Worm (Caenorhabditis elegans): Measurements from ENCODE around the gene T21C9.11.

- TF ChIP-seq nhr-21 (tag; optimal IDR thresholded peaks at IDR 0.05) = no peak
- no peak for TF ChIP-seq ztf-1 (GFP tag; conservative IDR thresholded peaks at IDR 0.05)
- TF ChIP-seq mab-5 (tag; optimal IDR thresholded peaks at IDR 0.05) = no peak
- no peak for TF ChIP-seq zag-1 (tag; optimal IDR thresholded peaks at IDR 0.05)
- no peak for TF ChIP-seq egl-27 (tag; optimal IDR thresholded peaks at IDR 0.05)
- TF ChIP-seq nhr-12 (tag; optimal IDR thresholded peaks at IDR 0.05) = no peak
- TF ChIP-seq skn-1 (tag; optimal IDR thresholded peaks at IDR 0.05) = no peak
- no peak for TF ChIP-seq aly-2 (tag; optimal IDR thresholded peaks at IDR 0.05)
- no peak for TF ChIP-seq lin-39 (tag; optimal IDR thresholded peaks at IDR 0.05)
- no peak for TF ChIP-seq ama-1 (optimal IDR thresholded peaks at IDR 0.05)
- no peak for TF ChIP-seq ztf-11 (tag; optimal IDR thresholded peaks at IDR 0.05)
Measured at ce11 chrV:10560621-10561020, 34.1 kb downstream of the T21C9.11 start, which contains the start of gene col-152.
